Worm (Caenorhabditis elegans) whole organism, late embryonic: ENCODE results near the gene jmjd-3.3.

Source experiments
- F13H6.1 ChIP-seq: sonication (generic microtip); optimal IDR thresholded peaks from 2 replicates; lab custom pipeline; 2016; ENCODE audit warnings: missing genetic modification characterization, missing compliant biosample characterization
- K09A11.1 ChIP-seq: sonication (generic microtip); optimal IDR thresholded peaks from 2 replicates; lab custom pipeline; 2017; ENCODE audit warnings: antibody characterized with exemption, mild to moderate bottlenecking, missing genetic modification characterization, missing compliant biosample characterization; ENCODE audit not compliant: insufficient read depth
- ahr-1 ChIP-seq: sonication (generic microtip); optimal IDR thresholded peaks from 2 replicates; lab custom pipeline; 2016; ENCODE audit warnings: missing genetic modification characterization, missing compliant biosample characterization
- ceh-18 ChIP-seq: sonication (generic microtip); optimal IDR thresholded peaks from 2 replicates; lab custom pipeline; 2016; ENCODE audit warnings: missing genetic modification characterization, missing compliant biosample characterization
- ceh-2 ChIP-seq: sonication (generic microtip); optimal IDR thresholded peaks from 2 replicates; lab custom pipeline; 2016; ENCODE audit warnings: missing genotype, missing genetic modification characterization, missing compliant biosample characterization
- ceh-24 ChIP-seq: sonication (generic microtip); optimal IDR thresholded peaks from 2 replicates; lab custom pipeline; 2016; ENCODE audit warnings: mild to moderate bottlenecking, missing genetic modification characterization, missing compliant biosample characterization
- ceh-31 ChIP-seq: sonication (generic microtip); optimal IDR thresholded peaks from 2 replicates; lab custom pipeline; 2016; ENCODE audit warnings: missing genetic modification characterization, missing compliant biosample characterization
- ceh-45 ChIP-seq: fragments of 200-800 bp; sonication (Bioruptor generic); IDR thresholded peaks from 2 replicates; pipeline ENCODE4 v1.3.6; 2022; ENCODE audit warnings: missing genetic modification reagents, missing genetic modification characterization, missing compliant biosample characterization
- che-1 ChIP-seq: sonication (generic microtip); optimal IDR thresholded peaks from 2 replicates; lab custom pipeline; 2016; ENCODE audit warnings: mild to moderate bottlenecking, missing genetic modification characterization, missing compliant biosample characterization
- dve-1 ChIP-seq: sonication (generic microtip); optimal IDR thresholded peaks from 2 replicates; lab custom pipeline; 2017; ENCODE audit warnings: antibody characterized with exemption, mild to moderate bottlenecking, missing genetic modification characterization, missing compliant biosample characterization
- elt-2 ChIP-seq: sonication (generic microtip); optimal IDR thresholded peaks from 2 replicates; lab custom pipeline; 2016; ENCODE audit warnings: missing genetic modification reagents, missing genetic modification characterization, missing compliant biosample characterization
- elt-4 ChIP-seq: sonication (generic microtip); optimal IDR thresholded peaks from 2 replicates; lab custom pipeline; 2016; ENCODE audit warnings: missing genetic modification characterization, missing compliant biosample characterization
- eyg-1 ChIP-seq: sonication (generic microtip); optimal IDR thresholded peaks from 2 replicates; lab custom pipeline; 2016; ENCODE audit warnings: missing genotype, missing genetic modification characterization, missing compliant biosample characterization
- fax-1 ChIP-seq: sonication (generic microtip); optimal IDR thresholded peaks from 2 replicates; lab custom pipeline; 2016; ENCODE audit warnings: missing genotype, missing genetic modification characterization, missing compliant biosample characterization
- fkh-10 ChIP-seq: fragments of 150-350 bp; optimal IDR thresholded peaks from 2 replicates; lab custom pipeline; 2014; ENCODE audit warnings: missing biosample characterization, missing genetic modification reagents, missing genetic modification characterization
- hlh-13 ChIP-seq: fragments of 200-800 bp; sonication (Bioruptor generic); optimal IDR thresholded peaks from 2 replicates; lab custom pipeline; 2018; ENCODE audit warnings: mild to moderate bottlenecking, missing genetic modification characterization, missing compliant biosample characterization
- hlh-15 ChIP-seq: sonication (generic microtip); optimal IDR thresholded peaks from 2 replicates; lab custom pipeline; 2016; ENCODE audit warnings: missing genetic modification characterization, missing compliant biosample characterization
- lin-11 ChIP-seq: fragments of 200-800 bp; sonication (Bioruptor generic); optimal IDR thresholded peaks from 2 replicates; lab custom pipeline; 2018; ENCODE audit warnings: mild to moderate bottlenecking, missing genetic modification characterization, missing compliant biosample characterization
- nfya-1 ChIP-seq: sonication (generic microtip); optimal IDR thresholded peaks from 2 replicates; lab custom pipeline; 2017; ENCODE audit warnings: missing genetic modification characterization, mild to moderate bottlenecking, missing compliant biosample characterization, antibody characterized with exemption, moderate library complexity
- nhr-232 ChIP-seq: sonication (generic microtip); optimal IDR thresholded peaks from 2 replicates; lab custom pipeline; 2016; ENCODE audit warnings: missing genetic modification characterization, missing compliant biosample characterization
- pax-1 ChIP-seq: fragments of 150-350 bp; optimal IDR thresholded peaks from 2 replicates; lab custom pipeline; 2014; ENCODE audit warnings: missing biosample characterization, missing genetic modification characterization
- pha-2 ChIP-seq: sonication (generic microtip); optimal IDR thresholded peaks from 2 replicates; lab custom pipeline; 2017; ENCODE audit warnings: mild to moderate bottlenecking, missing genetic modification characterization, missing compliant biosample characterization
- pqm-1 ChIP-seq: sonication (generic microtip); optimal IDR thresholded peaks from 2 replicates; lab custom pipeline; 2016; ENCODE audit warnings: missing genetic modification characterization, missing compliant biosample characterization
- pros-1 ChIP-seq: fragments of 150-350 bp; optimal IDR thresholded peaks from 2 replicates; lab custom pipeline; 2014; ENCODE audit warnings: missing biosample characterization, missing genetic modification reagents, missing genetic modification characterization
- rnt-1 ChIP-seq: sonication (generic microtip); optimal IDR thresholded peaks from 2 replicates; lab custom pipeline; 2016; ENCODE audit warnings: missing genetic modification characterization, missing compliant biosample characterization
- sox-2 ChIP-seq: fragments of 200-800 bp; sonication (Bioruptor generic); IDR thresholded peaks from 2 replicates; pipeline ENCODE4 v1.3.6; 2022; ENCODE audit warnings: missing genetic modification reagents, missing genetic modification characterization, missing compliant biosample characterization
- syd-9 ChIP-seq: sonication (generic microtip); optimal IDR thresholded peaks from 2 replicates; lab custom pipeline; 2016; ENCODE audit warnings: mild to moderate bottlenecking, missing genetic modification characterization, moderate library complexity, missing compliant biosample characterization
- tbx-7 ChIP-seq: sonication (generic microtip); optimal IDR thresholded peaks from 2 replicates; lab custom pipeline; 2016; ENCODE audit warnings: missing genotype, missing genetic modification characterization, missing compliant biosample characterization
- ttx-3 ChIP-seq: sonication (generic microtip); optimal IDR thresholded peaks from 2 replicates; lab custom pipeline; 2016; ENCODE audit warnings: missing genetic modification reagents, missing genetic modification characterization, missing compliant biosample characterization
- unc-86 ChIP-seq: sonication (generic microtip); optimal IDR thresholded peaks from 2 replicates; lab custom pipeline; 2016; ENCODE audit warnings: missing genetic modification characterization, missing compliant biosample characterization

Gene jmjd-3.3

ce11 chrX:13396550-13397023, 39.6 kb upstream of the jmjd-3.3 start, which contains the start of gene F02C12.3 (continued):
- TF ChIP-seq dve-1 (tag; lab: Kevin White, UChicago) (peak; percentile 51), eyg-1 (tag; lab: Kevin White, UChicago) (no peak), fax-1 (no peak), nhr-232 (tag; lab: Kevin White, UChicago) (no peak), lin-11 (tag; lab: Kevin White, UChicago) (no peak), syd-9 (tag; lab: Kevin White, UChicago) (no peak), ceh-2 (tag; lab: Kevin White, UChicago) (no peak), pha-2 (no peak), nfya-1 (tag; lab: Kevin White, UChicago) (peak; percentile 58), ahr-1 (tag; lab: Kevin White, UChicago) (no peak), ttx-3 (tag; lab: Kevin White, UChicago) (no peak), ceh-45 (GFP tag; lab: Robert Waterston, UW) (no peak), pax-1 (tag; lab: Kevin White, UChicago) (peak; percentile 60), F13H6.1 (tag; lab: Kevin White, UChicago) (no peak), ceh-24 (tag; lab: Kevin White, UChicago) (no peak), pqm-1 (tag; lab: Kevin White, UChicago) (no peak), fkh-10 (GFP tag; lab: Kevin White, UChicago) (no peak)

ce11 chrX:13399221-13399620, 37.0 kb upstream of the jmjd-3.3 start, which contains the start of gene F02C12.2:
TSS of gene F02C12.2 (minus strand) at chrX:13399321.
- TF ChIP-seq hlh-13 (no peak), ahr-1 (tag; lab: Kevin White, UChicago) (no peak)

ce11 chrX:13401311-13401710, 34.9 kb upstream of the jmjd-3.3 start:
- TF ChIP-seq che-1 (tag; lab: Kevin White, UChicago) (no peak), pax-1 (tag; lab: Kevin White, UChicago) (peak; percentile 21), tbx-7 (tag; lab: Kevin White, UChicago) (no peak), pqm-1 (tag; lab: Kevin White, UChicago) (no peak)
- TF ChIP-seq, all 69 proteins: peak for 1

ce11 chrX:13401783-13402182, 34.4 kb upstream of the jmjd-3.3 start, which contains the start of gene F02C12.1:
TSS of gene F02C12.1 (plus strand) at chrX:13402083.
- no peak for TF ChIP-seq ceh-24 (tag; lab: Kevin White, UChicago)
- no peak for TF ChIP-seq ceh-18 (tag; lab: Kevin White, UChicago)
- TF ChIP-seq elt-4 (tag; lab: Kevin White, UChicago) = no peak
- TF ChIP-seq nhr-232 (tag; lab: Kevin White, UChicago) = no peak
- no peak for TF ChIP-seq K09A11.1
- no peak for TF ChIP-seq unc-86 (tag; lab: Kevin White, UChicago)
- no peak for TF ChIP-seq pros-1 (tag; lab: Kevin White, UChicago)

ce11 chrX:13409543-13409942, 26.7 kb upstream of the jmjd-3.3 start, which contains the start of the genes cyp-13B1 and C29F7.1:
TSS of gene cyp-13B1 (minus strand) at chrX:13409643.
TSS of gene C29F7.1 (plus strand) at chrX:13409936.
- TF ChIP-seq hlh-15 (tag; lab: Kevin White, UChicago) (no peak), rnt-1 (tag; lab: Kevin White, UChicago) (peak; percentile 15)

- TF ChIP-seq elt-2 = no peak
- TF ChIP-seq sox-2 (GFP tag; lab: Robert Waterston, UW) = no peak
- no peak for TF ChIP-seq ttx-3 (tag; lab: Kevin White, UChicago)
- TF ChIP-seq ceh-31 = no peak
- TF ChIP-seq nhr-232 (tag; lab: Kevin White, UChicago) = no peak
Observed at ce11 chrX:13411306-13411705, 24.9 kb upstream of the jmjd-3.3 start.
